Fruit fly (Drosophila melanogaster): ENCODE measurements around the gene nbs.
A peak's percentile ranks its signal among the peaks of the same experiment; 100 is the strongest.

The nbs gene

DNA sequence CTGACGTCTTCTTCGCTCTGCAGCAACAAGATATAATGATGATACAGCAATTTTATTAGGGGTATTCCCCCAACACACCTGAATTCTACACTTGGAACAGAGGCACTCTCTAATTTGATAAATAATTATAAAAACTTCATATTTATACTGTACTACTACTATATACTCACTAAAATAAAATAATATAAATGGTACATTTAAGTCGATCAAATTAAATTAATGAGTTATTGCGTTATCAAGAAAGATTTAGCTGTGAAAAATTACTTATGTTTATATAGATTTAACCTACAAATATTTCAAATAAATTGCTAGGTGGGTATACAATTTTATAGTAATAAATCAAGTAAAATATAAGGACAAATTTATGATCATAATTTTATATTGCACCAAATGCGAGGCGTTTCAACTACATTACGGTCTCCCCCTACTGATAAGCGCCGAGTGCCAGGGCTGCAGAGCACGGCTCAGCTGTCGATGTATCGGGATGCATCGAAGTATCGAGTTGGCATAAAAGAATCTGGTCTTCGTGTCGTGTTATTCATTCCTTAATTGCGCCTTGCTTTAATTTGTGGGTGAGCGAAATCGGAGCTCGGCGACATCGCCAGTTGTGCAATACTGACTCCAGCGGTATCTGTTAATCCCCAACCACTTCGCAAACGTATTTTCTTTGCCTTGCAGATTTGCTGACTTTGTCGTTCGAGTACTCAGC is 9.0 kb downstream of the nbs start, which contains the start of gene vsg:
TSS of gene vsg (plus strand) at position 497 of the 709 bp plus-strand sequence.
- TF ChIP-seq Mnt (GFP tag; optimal IDR thresholded peaks at IDR 0.05), result no peak
- peak; percentile 67 for TF ChIP-seq pad (GFP tag; optimal IDR thresholded peaks at IDR 0.05)
- TF ChIP-seq kay (GFP tag; ENCODE audit: borderline replicate concordance), result peak; percentile 62
- TF ChIP-seq Clk (GFP tag; optimal IDR thresholded peaks at IDR 0.05), result peak; percentile 63
- TF ChIP-seq CG7101 (tag; optimal IDR thresholded peaks at IDR 0.05), result peak; percentile 81
- TF ChIP-seq toe (GFP tag; optimal IDR thresholded peaks at IDR 0.05), result peak; percentile 83
- no peak for TF ChIP-seq CG5204 (GFP tag; optimal IDR thresholded peaks at IDR 0.05)
- peak; percentile 73 for TF ChIP-seq CG1620 (GFP tag; optimal IDR thresholded peaks at IDR 0.05)
- peak; percentile 77 for TF ChIP-seq ovo (GFP tag; optimal IDR thresholded peaks at IDR 0.05)
- TF ChIP-seq Hr96 (GFP tag; optimal IDR thresholded peaks at IDR 0.05), result peak; percentile 39
- TF ChIP-seq cic (GFP tag; optimal IDR thresholded peaks at IDR 0.05), result no peak
- peak; percentile 91 for TF ChIP-seq CG11617 (GFP tag; optimal IDR thresholded peaks at IDR 0.05)
- no peak for TF ChIP-seq cnc (optimal IDR thresholded peaks at IDR 0.05)
- TF ChIP-seq Crg-1 (GFP tag; optimal IDR thresholded peaks at IDR 0.05), result peak; percentile 34
- TF ChIP-seq bab1 (GFP tag; optimal IDR thresholded peaks at IDR 0.05), result peak; percentile 53
- peak; percentile 94 for TF ChIP-seq tj (GFP tag; optimal IDR thresholded peaks at IDR 0.05)
- TF ChIP-seq CG7045 (GFP tag; optimal IDR thresholded peaks at IDR 0.05), result peak; percentile 84
- TF ChIP-seq CG33017 (tag; optimal IDR thresholded peaks at IDR 0.05), result peak; percentile 71
- TF ChIP-seq CG12768 (GFP tag; optimal IDR thresholded peaks at IDR 0.05), result peak; percentile 76
- peak; percentile 65 for TF ChIP-seq CG14711 (tag; optimal IDR thresholded peaks at IDR 0.05)

- TF ChIP-seq Mnt (GFP tag; optimal IDR thresholded peaks at IDR 0.05) (no peak), kay (GFP tag; ENCODE audit: borderline replicate concordance) (peak; percentile 74)
Observed at dm6 chr3L:9713383-9713827, 9.6 kb downstream of the nbs start, which contains the start of gene SH3PX1. SH3PX1 (minus strand) TSS chr3L:9713827.

- TF ChIP-seq cnc (optimal IDR thresholded peaks at IDR 0.05), result peak in 1 of 2 experiments; percentile 69
- TF ChIP-seq Clk (GFP tag; optimal IDR thresholded peaks at IDR 0.05), result no peak
Observed at dm6 chr3L:9712066-9712789, 10.8 kb downstream of the nbs start.

DNA sequence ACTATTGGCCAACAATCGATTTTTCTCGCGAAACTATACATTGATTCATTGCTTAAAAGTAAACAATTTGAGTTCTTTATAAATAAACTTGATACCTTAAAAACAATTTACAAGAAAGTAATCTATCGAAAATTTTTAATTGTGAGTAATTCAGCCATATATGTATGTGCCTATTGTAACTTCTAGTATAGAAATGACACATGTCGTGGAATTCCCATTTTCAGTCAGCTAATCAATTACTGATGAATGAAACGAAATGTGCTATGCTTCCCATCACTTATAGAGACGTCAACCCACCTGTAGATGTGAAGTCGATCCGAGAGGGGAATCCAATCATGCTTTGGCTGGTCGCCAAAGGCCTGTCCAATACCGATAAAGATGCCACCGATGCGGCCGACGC is 11.8 kb downstream of the nbs start:
- no peak for TF ChIP-seq bab1 (GFP tag; optimal IDR thresholded peaks at IDR 0.05)
- TF ChIP-seq tj (GFP tag; optimal IDR thresholded peaks at IDR 0.05), result no peak
- TF ChIP-seq cic (GFP tag; optimal IDR thresholded peaks at IDR 0.05), result peak; percentile 1
- no peak for TF ChIP-seq CG5204 (GFP tag; optimal IDR thresholded peaks at IDR 0.05)

DNA sequence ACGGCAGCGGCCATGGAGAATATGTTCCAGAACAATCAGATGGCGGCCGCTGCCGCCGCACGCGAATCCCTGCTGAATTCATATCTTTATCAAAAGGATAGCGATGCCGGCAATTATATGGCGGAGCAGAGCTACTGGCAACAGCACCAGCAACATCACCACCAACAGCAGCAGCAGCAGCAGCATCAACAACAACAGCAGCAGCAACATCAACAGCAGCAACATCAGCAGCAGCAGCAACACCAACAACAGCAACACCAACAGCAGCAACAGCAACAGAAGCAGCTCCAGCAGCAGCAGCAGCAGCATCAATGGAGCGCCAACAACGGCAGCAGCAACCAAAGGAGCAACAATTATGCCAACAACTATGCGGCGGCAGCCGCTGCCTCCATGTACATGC is 14.2 kb downstream of the nbs start:
- no peak for TF ChIP-seq toe (GFP tag; optimal IDR thresholded peaks at IDR 0.05)
- TF ChIP-seq pad (GFP tag; optimal IDR thresholded peaks at IDR 0.05), result no peak
- TF ChIP-seq tj (GFP tag; optimal IDR thresholded peaks at IDR 0.05), result no peak
- no peak for TF ChIP-seq CG7101 (tag; optimal IDR thresholded peaks at IDR 0.05)
- no peak for TF ChIP-seq CG12768 (GFP tag; optimal IDR thresholded peaks at IDR 0.05)
- no peak for TF ChIP-seq CG33017 (tag; optimal IDR thresholded peaks at IDR 0.05)
- TF ChIP-seq ovo (GFP tag; optimal IDR thresholded peaks at IDR 0.05), result no peak
- no peak for TF ChIP-seq kay (GFP tag; ENCODE audit: borderline replicate concordance)
- no peak for TF ChIP-seq Clk (GFP tag; optimal IDR thresholded peaks at IDR 0.05)
- no peak for TF ChIP-seq cic (GFP tag; optimal IDR thresholded peaks at IDR 0.05)
- no peak for TF ChIP-seq CG7045 (GFP tag; optimal IDR thresholded peaks at IDR 0.05)
- no peak for TF ChIP-seq Crg-1 (GFP tag; optimal IDR thresholded peaks at IDR 0.05)
- TF ChIP-seq Hr96 (GFP tag; optimal IDR thresholded peaks at IDR 0.05), result no peak
- no peak for TF ChIP-seq cnc (optimal IDR thresholded peaks at IDR 0.05)
- TF ChIP-seq Mnt (GFP tag; optimal IDR thresholded peaks at IDR 0.05), result no peak
- no peak for TF ChIP-seq bab1 (GFP tag; optimal IDR thresholded peaks at IDR 0.05)
- no peak for TF ChIP-seq CG1620 (GFP tag; optimal IDR thresholded peaks at IDR 0.05)
- TF ChIP-seq CG14711 (tag; optimal IDR thresholded peaks at IDR 0.05), result no peak

dm6 chr3L:9705591-9705990 is 17.4 kb downstream of the nbs start:
- TF ChIP-seq cic (GFP tag; optimal IDR thresholded peaks at IDR 0.05), result no peak
- TF ChIP-seq cnc (optimal IDR thresholded peaks at IDR 0.05), result no peak
- no peak for TF ChIP-seq Hr96 (GFP tag; optimal IDR thresholded peaks at IDR 0.05)
- TF ChIP-seq CG14711 (tag; optimal IDR thresholded peaks at IDR 0.05), result no peak
- TF ChIP-seq CG5204 (GFP tag; optimal IDR thresholded peaks at IDR 0.05), result no peak
- no peak for TF ChIP-seq Mnt (GFP tag; optimal IDR thresholded peaks at IDR 0.05)
- no peak for TF ChIP-seq tj (GFP tag; optimal IDR thresholded peaks at IDR 0.05)
- TF ChIP-seq CG11617 (GFP tag; optimal IDR thresholded peaks at IDR 0.05), result no peak
- no peak for TF ChIP-seq bab1 (GFP tag; optimal IDR thresholded peaks at IDR 0.05)
- TF ChIP-seq Clk (GFP tag; optimal IDR thresholded peaks at IDR 0.05), result no peak

Measured in whole organism, adult.